Fruit fly (Drosophila melanogaster) whole organism, embryonic: ENCODE measurements around the gene MAPk-Ak2.
A peak's percentile ranks its signal among the peaks of the same experiment; 100 is the strongest.

ENCODE experiments used
- B-H1 ChIP-seq: fragments of 200-800 bp; sonication (Bioruptor generic); IDR thresholded peaks from 3 replicates; pipeline ENCODE4 v1.3.6; 2022; ENCODE audit warnings: missing biosample characterization, missing genetic modification characterization
- BEAF-32 ChIP-seq: fragments of 200-800 bp; sonication (Bioruptor generic); optimal IDR thresholded peaks from 3 replicates; lab custom pipeline; 2017; ENCODE audit warnings: missing biosample characterization, missing genetic modification characterization, mild to moderate bottlenecking, moderate library complexity, missing genetic modification reagents
- Blimp-1 ChIP-seq: fragments of 200-800 bp; sonication (Bioruptor generic); optimal IDR thresholded peaks from 3 replicates; lab custom pipeline; 2018; ENCODE audit warnings: missing biosample characterization, missing genetic modification characterization, mild to moderate bottlenecking, moderate library complexity, missing genetic modification reagents
- CG10431 ChIP-seq: fragments of 200-800 bp; sonication (Bioruptor generic); optimal IDR thresholded peaks from 3 replicates; lab custom pipeline; 2018; ENCODE audit warnings: missing biosample characterization, mild to moderate bottlenecking, missing genetic modification characterization
- CG11085 ChIP-seq: fragments of 200-800 bp; sonication (Bioruptor generic); IDR thresholded peaks from 2 replicates; pipeline ENCODE4 v1.3.6; 2022; ENCODE audit warnings: missing biosample characterization, missing genetic modification characterization
- CG12744 ChIP-seq: fragments of 200-800 bp; sonication (Bioruptor generic); optimal IDR thresholded peaks from 2 replicates; lab custom pipeline; 2016; ENCODE audit warnings: missing biosample characterization, missing genetic modification characterization
- CG13123 ChIP-seq: fragments of 200-800 bp; sonication (Bioruptor generic); optimal IDR thresholded peaks from 2 replicates; lab custom pipeline; 2016; ENCODE audit warnings: missing biosample characterization, missing genetic modification characterization
- CG15073 ChIP-seq: fragments of 200-800 bp; sonication (Bioruptor generic); optimal IDR thresholded peaks from 2 replicates; lab custom pipeline; 2016; ENCODE audit warnings: missing biosample characterization, missing genetic modification characterization
- CG1647 ChIP-seq: fragments of 200-800 bp; sonication (Bioruptor generic); optimal IDR thresholded peaks from 3 replicates; lab custom pipeline; 2016; ENCODE audit warnings: missing biosample characterization, missing genetic modification characterization
- CG18599 ChIP-seq: fragments of 200-800 bp; sonication (Bioruptor generic); optimal IDR thresholded peaks from 3 replicates; lab custom pipeline; 2017; ENCODE audit warnings: missing biosample characterization, missing genetic modification characterization, mild to moderate bottlenecking, moderate library complexity, missing genetic modification reagents
- CG2116 ChIP-seq: fragments of 200-800 bp; sonication (Bioruptor generic); optimal IDR thresholded peaks from 3 replicates; lab custom pipeline; 2018; ENCODE audit warnings: missing biosample characterization, mild to moderate bottlenecking, missing genetic modification characterization
- CG30020 ChIP-seq: fragments of 200-800 bp; optimal IDR thresholded peaks from 2 replicates; lab custom pipeline; 2019; ENCODE audit warnings: missing biosample characterization, mild to moderate bottlenecking, missing genetic modification characterization, moderate library complexity
- CG42726 ChIP-seq: fragments of 200-800 bp; sonication (Bioruptor generic); IDR thresholded peaks from 2 replicates; pipeline ENCODE4 v1.3.6; 2022; ENCODE audit warnings: missing biosample characterization, missing genetic modification characterization; ENCODE audit not compliant: partially characterized antibody
- CG4282 ChIP-seq: fragments of 200-800 bp; sonication (Bioruptor generic); optimal IDR thresholded peaks from 2 replicates; lab custom pipeline; 2016; ENCODE audit warnings: missing biosample characterization, missing genetic modification characterization
- CG6254 ChIP-seq: fragments of 200-800 bp; sonication (Bioruptor generic); optimal IDR thresholded peaks from 3 replicates; lab custom pipeline; 2017; ENCODE audit warnings: mild to moderate bottlenecking, missing biosample characterization, missing genetic modification reagents, missing genetic modification characterization
- CG6689 ChIP-seq: fragments of 200-800 bp; sonication (Bioruptor generic); IDR thresholded peaks from 2 replicates; pipeline ENCODE4 v1.3.6; 2022; ENCODE audit warnings: missing biosample characterization, missing genetic modification characterization
- CG6791 ChIP-seq: fragments of 200-800 bp; sonication (Bioruptor generic); IDR thresholded peaks from 3 replicates; pipeline ENCODE4 v1.3.6; 2022; ENCODE audit warnings: missing biosample characterization, missing genetic modification characterization; ENCODE audit not compliant: partially characterized antibody
- CG8089 ChIP-seq: fragments of 200-800 bp; sonication (Bioruptor generic); optimal IDR thresholded peaks from 3 replicates; lab custom pipeline; 2016; ENCODE audit warnings: missing biosample characterization, missing genetic modification characterization
- CG8388 ChIP-seq: fragments of 200-800 bp; sonication (Bioruptor generic); optimal IDR thresholded peaks from 2 replicates; lab custom pipeline; 2019; ENCODE audit warnings: missing biosample characterization, mild to moderate bottlenecking, missing genetic modification characterization, moderate library complexity
- Dbx ChIP-seq: fragments of 200-800 bp; sonication (Bioruptor generic); IDR thresholded peaks from 3 replicates; pipeline ENCODE4 v1.3.6; 2022; ENCODE audit warnings: missing biosample characterization, missing genetic modification characterization
- Dek ChIP-seq: fragments of 200-800 bp; sonication (Bioruptor generic); optimal IDR thresholded peaks from 3 replicates; lab custom pipeline; 2019; ENCODE audit warnings: missing biosample characterization, mild to moderate bottlenecking, missing genetic modification characterization, moderate library complexity
- Dip3 ChIP-seq: fragments of 200-800 bp; sonication (Bioruptor generic); optimal IDR thresholded peaks from 3 replicates; lab custom pipeline; 2016; ENCODE audit warnings: missing biosample characterization, missing genetic modification characterization
- Doc2 ChIP-seq: fragments of 200-800 bp; sonication (Bioruptor generic); IDR thresholded peaks from 2 replicates; pipeline ENCODE4 v1.3.6; 2022; ENCODE audit warnings: missing biosample characterization, missing genetic modification characterization
- Drgx ChIP-seq: fragments of 200-800 bp; sonication (Bioruptor generic); IDR thresholded peaks from 2 replicates; pipeline ENCODE4 v1.3.6; 2022; ENCODE audit warnings: missing biosample characterization, missing genetic modification characterization
- H2.0 ChIP-seq: fragments of 200-800 bp; sonication (Bioruptor generic); IDR thresholded peaks from 2 replicates; pipeline ENCODE4 v1.3.6; 2022; ENCODE audit warnings: missing biosample characterization, missing genetic modification characterization
- Mes4 ChIP-seq: fragments of 200-800 bp; sonication (Bioruptor generic); optimal IDR thresholded peaks from 2 replicates; lab custom pipeline; 2016; ENCODE audit warnings: missing biosample characterization, missing genetic modification characterization
- NC2α ChIP-seq: fragments of 200-800 bp; sonication (Bioruptor generic); optimal IDR thresholded peaks from 2 replicates; lab custom pipeline; 2016; ENCODE audit warnings: missing biosample characterization, missing genetic modification characterization
- Oaz ChIP-seq: fragments of 200-800 bp; sonication (Bioruptor generic); IDR thresholded peaks from 2 replicates; pipeline ENCODE4 v1.3.6; 2022; ENCODE audit warnings: missing biosample characterization, missing genetic modification characterization
- PHDP ChIP-seq: fragments of 200-800 bp; sonication (Bioruptor generic); optimal IDR thresholded peaks from 3 replicates; lab custom pipeline; 2018; ENCODE audit warnings: missing biosample characterization, mild to moderate bottlenecking, missing genetic modification characterization, moderate library complexity
- Rfx ChIP-seq: fragments of 200-800 bp; sonication (Bioruptor generic); IDR thresholded peaks from 2 replicates; pipeline ENCODE4 v1.3.6; 2022; ENCODE audit warnings: missing biosample characterization, missing genetic modification characterization
- Spps ChIP-seq: fragments of 200-800 bp; sonication (Bioruptor generic); optimal IDR thresholded peaks from 2 replicates; lab custom pipeline; 2018; ENCODE audit warnings: missing biosample characterization, mild to moderate bottlenecking, missing genetic modification characterization
- Trl ChIP-seq, 3 experiments: fragments of >200 bp in 2 of 3; fragments of 200-800 bp in 1 of 3; sonication (Bioruptor generic) in 1 of 3; optimal IDR thresholded peaks; 2 replicates in 1 of 3; 3 replicates in 2 of 3; lab custom pipeline; 2016 to 2017; ENCODE audit warnings: missing biosample characterization in 1 of 3, missing genetic modification characterization in 1 of 3
- Xbp1 ChIP-seq: fragments of 200-800 bp; sonication (Bioruptor generic); optimal IDR thresholded peaks from 3 replicates; lab custom pipeline; 2016; ENCODE audit warnings: missing biosample characterization, mild to moderate bottlenecking, missing genetic modification characterization
- ap ChIP-seq: fragments of 200-800 bp; sonication (Bioruptor generic); IDR thresholded peaks from 2 replicates; pipeline ENCODE4 v1.3.6; 2022; ENCODE audit warnings: missing biosample characterization, missing genetic modification characterization
- bsh ChIP-seq, 2 experiments: fragments of 200-800 bp; sonication (Bioruptor generic); optimal IDR thresholded peaks; 2 replicates each; lab custom pipeline; 2017 to 2018; ENCODE audit warnings: mild to moderate bottlenecking in 2 of 2, missing biosample characterization in 2 of 2, missing genetic modification characterization in 2 of 2, moderate library complexity in 1 of 2
- btn ChIP-seq: fragments of 200-800 bp; sonication (Bioruptor generic); optimal IDR thresholded peaks from 2 replicates; lab custom pipeline; 2016; ENCODE audit warnings: missing biosample characterization, missing genetic modification characterization
- cg ChIP-seq: fragments of 200-800 bp; sonication (Bioruptor generic); optimal IDR thresholded peaks from 3 replicates; lab custom pipeline; 2019; ENCODE audit warnings: missing biosample characterization, mild to moderate bottlenecking, missing genetic modification characterization, moderate library complexity
- ftz-f1 ChIP-seq: fragments of 200-800 bp; sonication (Bioruptor generic); optimal IDR thresholded peaks from 2 replicates; lab custom pipeline; 2016; ENCODE audit warnings: missing biosample characterization, missing genetic modification characterization
- lab ChIP-seq: fragments of 200-800 bp; sonication (Bioruptor generic); optimal IDR thresholded peaks from 3 replicates; lab custom pipeline; 2017; ENCODE audit warnings: missing biosample characterization, missing genetic modification characterization, mild to moderate bottlenecking, moderate library complexity, missing genetic modification reagents
- lbe ChIP-seq: fragments of 200-800 bp; sonication (Bioruptor generic); optimal IDR thresholded peaks from 2 replicates; lab custom pipeline; 2016; ENCODE audit warnings: missing biosample characterization, mild to moderate bottlenecking, missing genetic modification characterization
- lola ChIP-seq, 3 experiments: fragments of >200 bp in 2 of 3; fragments of 200-800 bp in 1 of 3; sonication (Bioruptor generic) in 1 of 3; optimal IDR thresholded peaks; 2 replicates each; lab custom pipeline; 2017 to 2019; ENCODE audit warnings: missing biosample characterization in 3 of 3, missing genetic modification characterization in 3 of 3, mild to moderate bottlenecking in 1 of 3, moderate library complexity in 1 of 3
- pb ChIP-seq: fragments of 200-800 bp; sonication (Bioruptor generic); optimal IDR thresholded peaks from 3 replicates; lab custom pipeline; 2016; ENCODE audit warnings: missing biosample characterization, missing genetic modification characterization
- peb ChIP-seq: fragments of 200-800 bp; sonication (Bioruptor generic); IDR thresholded peaks from 2 replicates; pipeline ENCODE4 v1.3.6; 2022; ENCODE audit warnings: missing biosample characterization, missing genetic modification characterization
- ro ChIP-seq: fragments of 200-800 bp; sonication (Bioruptor generic); IDR thresholded peaks from 2 replicates; pipeline ENCODE4 v1.3.6; 2022; ENCODE audit warnings: missing biosample characterization, missing genetic modification characterization
- schlank ChIP-seq: fragments of 200-800 bp; sonication (Bioruptor generic); optimal IDR thresholded peaks from 2 replicates; lab custom pipeline; 2018; ENCODE audit warnings: missing biosample characterization, mild to moderate bottlenecking, missing genetic modification characterization
- sisA ChIP-seq: fragments of 200-800 bp; sonication (Bioruptor generic); IDR thresholded peaks from 2 replicates; pipeline ENCODE4 v1.3.6; 2022; ENCODE audit warnings: missing biosample characterization, missing genetic modification characterization
- slou ChIP-seq: fragments of 200-800 bp; sonication (Bioruptor generic); optimal IDR thresholded peaks from 3 replicates; lab custom pipeline; 2016; ENCODE audit warnings: missing biosample characterization, missing genetic modification characterization
- unc-4 ChIP-seq: fragments of 200-800 bp; sonication (Bioruptor generic); IDR thresholded peaks from 2 replicates; pipeline ENCODE4 v1.3.6; 2022; ENCODE audit warnings: missing biosample characterization, missing genetic modification characterization; ENCODE audit not compliant: partially characterized antibody
- usp ChIP-seq: fragments of >200 bp; optimal IDR thresholded peaks from 2 replicates; lab custom pipeline; 2017; ENCODE audit warnings: missing biosample characterization, missing genetic modification characterization
- yki ChIP-seq: fragments of >200 bp; optimal IDR thresholded peaks from 3 replicates; lab custom pipeline; 2018

MAPk-Ak2 gene

DNA sequence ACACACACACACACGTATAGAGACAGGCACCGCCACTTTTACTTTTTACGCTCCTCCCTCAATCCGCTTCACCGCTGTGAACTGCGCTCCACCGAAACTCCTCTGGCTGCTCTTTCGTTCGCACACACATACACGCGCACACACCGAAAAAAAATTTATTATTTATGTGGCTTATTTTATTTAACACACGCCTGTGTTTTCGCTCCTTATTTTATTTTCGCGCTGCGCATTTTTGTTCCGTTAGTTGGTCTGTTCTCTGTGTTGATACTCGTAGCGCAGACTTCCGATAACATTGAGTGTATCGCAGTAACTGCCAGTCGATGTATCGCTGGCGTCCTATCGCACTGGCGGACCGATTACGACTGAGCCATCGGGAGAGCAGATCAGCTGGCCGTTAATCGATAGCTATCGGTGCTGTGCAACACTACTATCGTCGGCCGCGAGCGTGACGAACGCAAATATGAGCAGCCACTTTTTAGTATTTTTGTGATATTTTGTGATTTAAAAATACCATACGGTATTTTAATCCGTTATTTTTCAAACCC lies 26.3 kb downstream of the MAPk-Ak2 start, which contains the start of gene Snx27 (continued):
- TF ChIP-seq CG11085 (GFP tag; lab: Robert Waterston, UW) (peak; percentile 54; the same call in 1 of the 2 replicates), CG30020 (tag; lab: Kevin White, UChicago) (peak; percentile 42), bsh (GFP tag; optimal IDR thresholded peaks at IDR 0.05; lab: Kevin White, UChicago) (peak; percentile 3 to 19), peb (GFP tag; lab: Robert Waterston, UW) (no peak), CG6254 (no peak), sisA (0 out of 2 replicates have a peak, but pooled peaks have one; percentile 21), pb (peak; percentile 33), Doc2 (GFP tag; lab: Robert Waterston, UW) (no peak), CG2116 (GFP tag; lab: Kevin White, UChicago) (peak; percentile 93), CG4282 (GFP tag; lab: Kevin White, UChicago) (no peak), Trl (optimal IDR thresholded peaks at IDR 0.05; lab: Kevin White, UChicago) (no peak), Trl (GFP tag; optimal IDR thresholded peaks at IDR 0.05; lab: Kevin White, UChicago) (peak; percentile 70), CG8089 (no peak), Xbp1 (GFP tag; lab: Kevin White, UChicago) (peak; percentile 53), slou (GFP tag; lab: Kevin White, UChicago) (peak; percentile 30), CG13123 (GFP tag; lab: Kevin White, UChicago) (no peak), B-H1 (no peak), yki (lab: Kevin White, UChicago) (no peak), CG1647 (GFP tag; lab: Kevin White, UChicago) (peak; percentile 60), Spps (tag; lab: Kevin White, UChicago) (no peak), Dek (tag; lab: Kevin White, UChicago) (peak; percentile 47), CG6689 (GFP tag; lab: Robert Waterston, UW) (no peak), Oaz (no peak), CG10431 (GFP tag; lab: Kevin White, UChicago) (peak; percentile 46), unc-4 (GFP tag; lab: Robert Waterston, UW) (peak; percentile 99), Blimp-1 (GFP tag; lab: Kevin White, UChicago) (peak; percentile 93), lola (GFP tag; optimal IDR thresholded peaks at IDR 0.05; lab: Kevin White, UChicago) (no peak), Drgx (no peak), CG18599 (GFP tag; lab: Kevin White, UChicago) (peak; percentile 1), usp (GFP tag; lab: Kevin White, UChicago) (no peak), BEAF-32 (GFP tag; lab: Kevin White, UChicago) (peak; percentile 100), cg (GFP tag; lab: Kevin White, UChicago) (peak; percentile 70), lab (GFP tag; lab: Kevin White, UChicago) (peak; percentile 50), ro (no peak), CG15073 (GFP tag; lab: Kevin White, UChicago) (no peak), CG8388 (GFP tag; lab: Kevin White, UChicago) (peak; percentile 25), Dbx (GFP tag; lab: Robert Waterston, UW) (peak; percentile 84), CG12744 (GFP tag; lab: Kevin White, UChicago) (peak; percentile 9), Rfx (peak; percentile 79), ftz-f1 (GFP tag; lab: Kevin White, UChicago) (peak; percentile 26), Dip3 (GFP tag; lab: Kevin White, UChicago) (peak; percentile 20), CG42726 (peak; percentile 100), H2.0 (GFP tag; lab: Robert Waterston, UW) (peak; percentile 17; the same call in 1 of the 2 replicates), CG6791 (peak; percentile 100), PHDP (tag; lab: Kevin White, UChicago) (peak; percentile 25), schlank (tag; lab: Kevin White, UChicago) (no peak), Mes4 (peak; percentile 54), btn (GFP tag; lab: Kevin White, UChicago) (no peak), lbe (GFP tag; lab: Kevin White, UChicago) (peak; percentile 79), ap (GFP tag; lab: Robert Waterston, UW) (no peak), NC2α (GFP tag; lab: Kevin White, UChicago) (no peak)
